Fruit fly (Drosophila melanogaster): ENCODE data around the gene CG43317.
A peak's percentile ranks its signal among the peaks of the same experiment; 100 is the strongest.

Gene CG43317

dm6 chr3R:15793372-15793802 is 40.8 kb downstream of the CG43317 start, which contains the start of gene nsl1 (continued):
- no peak for TF ChIP-seq dmrt99B (tag; optimal IDR thresholded peaks at IDR 0.05)
- TF ChIP-seq Elba2 (GFP tag; optimal IDR thresholded peaks at IDR 0.05), result peak; percentile 19
- TF ChIP-seq tgo (GFP tag; IDR thresholded peaks at IDR 0.05), result no peak
- peak; percentile 99 for TF ChIP-seq BEAF-32 (GFP tag; optimal IDR thresholded peaks at IDR 0.05)
- TF ChIP-seq CG11504 (tag; optimal IDR thresholded peaks at IDR 0.05), result no peak
- peak; percentile 54 for TF ChIP-seq CG10462 (GFP tag; optimal IDR thresholded peaks at IDR 0.05)
- TF ChIP-seq Scr (GFP tag; IDR thresholded peaks at IDR 0.05; ENCODE audit: partially characterized antibody), result peak; percentile 98
- 0 out of 2 replicates have a peak, but pooled peaks have one; percentile 31 for TF ChIP-seq CG31441 (GFP tag; IDR thresholded peaks at IDR 0.05)
- no peak for TF ChIP-seq fd64A (GFP tag; optimal IDR thresholded peaks at IDR 0.05)
- no peak for TF ChIP-seq CG10274 (GFP tag; optimal IDR thresholded peaks at IDR 0.05)
- peak; percentile 39 for TF ChIP-seq CG12942 (GFP tag; optimal IDR thresholded peaks at IDR 0.05)
- no peak for TF ChIP-seq Dip3 (GFP tag; optimal IDR thresholded peaks at IDR 0.05)
- peak; percentile 59 for TF ChIP-seq CG9727 (GFP tag; optimal IDR thresholded peaks at IDR 0.05)
- TF ChIP-seq insv (GFP tag; optimal IDR thresholded peaks at IDR 0.05), result peak in 1 of 2 experiments; percentile 17
- TF ChIP-seq Nf-YA (GFP tag; IDR thresholded peaks at IDR 0.05), result no peak
- peak; percentile 95 for TF ChIP-seq unc-4 (GFP tag; IDR thresholded peaks at IDR 0.05; ENCODE audit: partially characterized antibody)
- peak; percentile 17 for TF ChIP-seq CG2678 (tag; optimal IDR thresholded peaks at IDR 0.05)
- peak; percentile 40 for TF ChIP-seq CG13624 (GFP tag; optimal IDR thresholded peaks at IDR 0.05)
- TF ChIP-seq CG1603 (tag; optimal IDR thresholded peaks at IDR 0.05), result peak; percentile 58
- no peak for TF ChIP-seq vfl (GFP tag; optimal IDR thresholded peaks at IDR 0.05)
- peak; percentile 97 for TF ChIP-seq knrl (GFP tag; IDR thresholded peaks at IDR 0.05; ENCODE audit: partially characterized antibody)
- TF ChIP-seq CG9817 (tag; optimal IDR thresholded peaks at IDR 0.05), result peak; percentile 13
- peak; percentile 56; the same call in 1 of the 2 replicates for TF ChIP-seq MBD-R2 (GFP tag; IDR thresholded peaks at IDR 0.05)
- no peak for TF ChIP-seq HHEX (GFP tag; optimal IDR thresholded peaks at IDR 0.05)
- TF ChIP-seq bowl (GFP tag; IDR thresholded peaks at IDR 0.05), result no peak
- TF ChIP-seq CG6791 (GFP tag; IDR thresholded peaks at IDR 0.05; ENCODE audit: partially characterized antibody), result peak; percentile 96
- TF ChIP-seq Oli (tag; optimal IDR thresholded peaks at IDR 0.05), result no peak

- peak; percentile 26 for TF ChIP-seq CG8290 (GFP tag; optimal IDR thresholded peaks at IDR 0.05)
- peak in 1 of 2 experiments; percentile 73 for TF ChIP-seq CG8290 (tag; optimal IDR thresholded peaks at IDR 0.05)
- TF ChIP-seq CG11695 (GFP tag; IDR thresholded peaks at IDR 0.05), result no peak
- peak; percentile 26 for TF ChIP-seq HLH54F (GFP tag; optimal IDR thresholded peaks at IDR 0.05)
- no peak for TF ChIP-seq CG14667 (GFP tag; IDR thresholded peaks at IDR 0.05)
- TF ChIP-seq CG9609 (GFP tag; optimal IDR thresholded peaks at IDR 0.05), result no peak
- peak; percentile 18; the same call in 1 of the 2 replicates for TF ChIP-seq CG10321 (GFP tag; IDR thresholded peaks at IDR 0.05)
- TF ChIP-seq CG32767 (GFP tag; IDR thresholded peaks at IDR 0.05), result no peak
- TF ChIP-seq unc-4 (GFP tag; IDR thresholded peaks at IDR 0.05; ENCODE audit: partially characterized antibody), result peak; percentile 56; the same call in 1 of the 2 replicates
- peak; percentile 64 for TF ChIP-seq CG33213 (GFP tag; optimal IDR thresholded peaks at IDR 0.05)
- TF ChIP-seq Lhr (GFP tag; optimal IDR thresholded peaks at IDR 0.05), result peak; percentile 93
- TF ChIP-seq ab (GFP tag; optimal IDR thresholded peaks at IDR 0.05), result no peak
- TF ChIP-seq chif (GFP tag; optimal IDR thresholded peaks at IDR 0.05), result peak in 1 of 2 experiments; percentile 3
- no peak for TF ChIP-seq pho (GFP tag; optimal IDR thresholded peaks at IDR 0.05)
- peak; percentile 42; the same call in 1 of the 2 replicates for TF ChIP-seq CG42726 (GFP tag; IDR thresholded peaks at IDR 0.05; ENCODE audit: partially characterized antibody)
- peak; percentile 36 for TF ChIP-seq tin (GFP tag; optimal IDR thresholded peaks at IDR 0.05)
- no peak for TF ChIP-seq TFAM (GFP tag; optimal IDR thresholded peaks at IDR 0.05)
- TF ChIP-seq crp (GFP tag; optimal IDR thresholded peaks at IDR 0.05), result no peak
- TF ChIP-seq Hr39 (optimal IDR thresholded peaks at IDR 0.05), result no peak
- no peak for TF ChIP-seq nerfin-1 (tag; optimal IDR thresholded peaks at IDR 0.05)
- no peak for TF ChIP-seq bcd (GFP tag; optimal IDR thresholded peaks at IDR 0.05)
- TF ChIP-seq CG17802 (tag; optimal IDR thresholded peaks at IDR 0.05), result peak; percentile 75
- TF ChIP-seq bowl (GFP tag; IDR thresholded peaks at IDR 0.05), result no peak
- TF ChIP-seq D19A (tag; optimal IDR thresholded peaks at IDR 0.05), result no peak
- TF ChIP-seq CHES-1-like (GFP tag; optimal IDR thresholded peaks at IDR 0.05), result peak; percentile 0
- no peak for TF ChIP-seq usp (GFP tag; optimal IDR thresholded peaks at IDR 0.05)
Observed at dm6 chr3R:15792427-15792826, 41.8 kb downstream of the CG43317 start, which contains the start of gene Acyp2. TSS of gene Acyp2 (plus strand) at chr3R:15792688.

Measured in whole organism, embryonic.